Worm (Caenorhabditis elegans) whole organism, L2 larva: ENCODE results near the gene ZK673.11.

Source experiments
- F13H6.1 ChIP-seq: sonication (generic microtip); optimal IDR thresholded peaks from 2 replicates; lab custom pipeline; 2016; ENCODE audit warnings: missing genetic modification characterization, missing compliant biosample characterization
- aly-2 ChIP-seq: fragments of 150-350 bp; optimal IDR thresholded peaks from 2 replicates; lab custom pipeline; 2014; ENCODE audit warnings: missing biosample characterization, missing genetic modification characterization
- ama-1 ChIP-seq: fragments of 150-350 bp; optimal IDR thresholded peaks from 2 replicates; lab custom pipeline; 2018; ENCODE audit warnings: inconsistent platforms
- ceh-16 ChIP-seq: fragments of 150-350 bp; optimal IDR thresholded peaks from 2 replicates; lab custom pipeline; 2014; ENCODE audit warnings: missing biosample characterization, missing genetic modification characterization
- ceh-82 ChIP-seq: fragments of 150-350 bp; optimal IDR thresholded peaks from 2 replicates; lab custom pipeline; 2014; ENCODE audit warnings: missing biosample characterization, missing genetic modification characterization
- fos-1 ChIP-seq: fragments of 150-350 bp; optimal IDR thresholded peaks from 2 replicates; lab custom pipeline; 2014; ENCODE audit warnings: missing biosample characterization, missing genetic modification characterization
- lin-11 ChIP-seq: fragments of 150-350 bp; sonication (generic microtip); optimal IDR thresholded peaks from 2 replicates; lab custom pipeline; 2014; ENCODE audit warnings: missing biosample characterization, missing genetic modification characterization, inconsistent platforms, mixed read lengths
- lin-39 ChIP-seq: fragments of 150-350 bp; optimal IDR thresholded peaks from 2 replicates; lab custom pipeline; 2014; ENCODE audit warnings: missing biosample characterization, missing genetic modification reagents, missing genetic modification characterization
- nhr-237 ChIP-seq: fragments of 150-350 bp; optimal IDR thresholded peaks from 2 replicates; lab custom pipeline; 2014; ENCODE audit warnings: missing biosample characterization, missing genetic modification characterization
- peb-1 ChIP-seq: fragments of 150-350 bp; optimal IDR thresholded peaks from 2 replicates; lab custom pipeline; 2014; ENCODE audit warnings: missing biosample characterization, missing genetic modification characterization
- skn-1 ChIP-seq: sonication (generic microtip); optimal IDR thresholded peaks from 2 replicates; lab custom pipeline; 2017; ENCODE audit warnings: missing biosample characterization, missing genetic modification characterization
- unc-62 ChIP-seq: fragments of 150-350 bp; optimal IDR thresholded peaks from 2 replicates; lab custom pipeline; 2014; ENCODE audit warnings: missing biosample characterization, missing genetic modification reagents, missing genetic modification characterization

DNA sequence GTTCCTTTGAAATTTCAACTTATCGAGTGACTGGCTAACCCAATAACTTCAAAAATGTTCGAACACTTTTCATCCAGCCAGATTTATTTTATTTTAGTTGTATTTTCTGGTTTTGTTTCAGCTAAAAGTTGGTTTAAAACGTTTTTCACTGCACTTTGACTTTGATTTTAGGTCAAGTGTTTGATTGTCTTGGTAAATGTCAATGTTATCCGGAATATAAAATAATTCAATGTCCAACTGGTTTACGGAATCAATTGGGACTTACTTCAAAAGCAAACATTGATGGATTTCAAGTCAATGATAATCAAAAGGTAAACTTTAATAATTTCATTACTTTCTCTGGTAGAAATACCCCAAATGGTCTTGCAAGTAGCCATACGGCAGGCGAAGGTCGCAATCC lies 26.8 kb downstream of the ZK673.11 start:
- TF ChIP-seq unc-62 (GFP tag; lab: Kevin White, UChicago) = no peak
- no peak for TF ChIP-seq fos-1
- TF ChIP-seq lin-39 (tag; lab: Kevin White, UChicago) = no peak
- no peak for TF ChIP-seq lin-11 (tag; lab: Kevin White, UChicago)
- no peak for TF ChIP-seq F13H6.1
- no peak for TF ChIP-seq peb-1
- TF ChIP-seq aly-2 = no peak
- TF ChIP-seq skn-1 = no peak
- no peak for TF ChIP-seq ceh-16 (tag; lab: Kevin White, UChicago)
- no peak for TF ChIP-seq ceh-82 (tag; lab: Kevin White, UChicago)
- no peak for TF ChIP-seq nhr-237 (tag; lab: Kevin White, UChicago)
- no peak for TF ChIP-seq ama-1
